Worm (Caenorhabditis elegans) whole organism, L4 larva: Measurements from ENCODE around the gene nhr-53.
"Not testable (repeated sequence)": the region's sequence is repeated elsewhere in the genome, so short reads cannot be mapped to it uniquely, and the experiment has no call there.

Experiments used
- aly-2 ChIP-seq: sonication (generic microtip); optimal IDR thresholded peaks from 2 replicates; lab custom pipeline; 2018; ENCODE audit warnings: missing biosample characterization, missing genetic modification characterization
- daf-16 ChIP-seq, 3 experiments: sonication (generic microtip); optimal IDR thresholded peaks; 2 replicates each; lab custom pipeline; 2016 to 2017; ENCODE audit warnings: missing genetic modification characterization in 3 of 3, missing genetic modification reagents in 3 of 3, mild to moderate bottlenecking in 2 of 3, missing compliant biosample characterization in 2 of 3, missing biosample characterization in 1 of 3, moderate library complexity in 1 of 3
- dpl-1 ChIP-seq: fragments of 150-350 bp; optimal IDR thresholded peaks from 2 replicates; lab custom pipeline; 2014; ENCODE audit warnings: missing biosample characterization, missing genetic modification reagents, missing genetic modification characterization
- egl-43 ChIP-seq: fragments of 200-800 bp; sonication (Bioruptor generic); IDR thresholded peaks from 2 replicates; pipeline ENCODE4 v1.3.6; 2022; ENCODE audit warnings: missing genetic modification reagents, missing genetic modification characterization, missing compliant biosample characterization
- fos-1 ChIP-seq: fragments of 150-350 bp; optimal IDR thresholded peaks from 2 replicates; lab custom pipeline; 2014; ENCODE audit warnings: missing biosample characterization, missing genetic modification characterization
- lin-13 ChIP-seq: fragments of 150-350 bp; optimal IDR thresholded peaks from 2 replicates; lab custom pipeline; 2014; ENCODE audit warnings: missing biosample characterization, missing genetic modification reagents, missing genetic modification characterization
- nhr-10 ChIP-seq: fragments of 150-350 bp; optimal IDR thresholded peaks from 2 replicates; lab custom pipeline; 2014; ENCODE audit warnings: missing biosample characterization, missing genetic modification characterization
- nhr-25 ChIP-seq: sonication (generic microtip); optimal IDR thresholded peaks from 2 replicates; lab custom pipeline; 2017; ENCODE audit warnings: missing genetic modification characterization, mild to moderate bottlenecking, missing compliant biosample characterization, antibody characterized with exemption, moderate library complexity, borderline replicate concordance; ENCODE audit not compliant: insufficient read depth
- nhr-76 ChIP-seq: fragments of 150-350 bp; optimal IDR thresholded peaks from 2 replicates; lab custom pipeline; 2014; ENCODE audit warnings: missing biosample characterization, missing genetic modification characterization
- unc-130 ChIP-seq: sonication (generic microtip); optimal IDR thresholded peaks from 2 replicates; lab custom pipeline; 2016; ENCODE audit warnings: missing genetic modification reagents, missing genetic modification characterization, missing compliant biosample characterization

ce11 chrV:15748343-15748742 lies 46.2 kb upstream of the nhr-53 start, which contains the start of gene T23D5.8:
- TF ChIP-seq dpl-1 (GFP tag; lab: Kevin White, UChicago); daf-16 (GFP tag; optimal IDR thresholded peaks at IDR 0.05; lab: Kevin White, UChicago); daf-16 (tag; optimal IDR thresholded peaks at IDR 0.05; lab: Kevin White, UChicago); aly-2; nhr-25 (tag; lab: Kevin White, UChicago); egl-43 (GFP tag; lab: Robert Waterston, UW); nhr-10 (tag; lab: Kevin White, UChicago); nhr-76; unc-130 (GFP tag; lab: Kevin White, UChicago); fos-1; lin-13: not testable (repeated sequence)
